Fruit fly (Drosophila melanogaster): Measurements from ENCODE around the gene Ssdp.

DNA sequence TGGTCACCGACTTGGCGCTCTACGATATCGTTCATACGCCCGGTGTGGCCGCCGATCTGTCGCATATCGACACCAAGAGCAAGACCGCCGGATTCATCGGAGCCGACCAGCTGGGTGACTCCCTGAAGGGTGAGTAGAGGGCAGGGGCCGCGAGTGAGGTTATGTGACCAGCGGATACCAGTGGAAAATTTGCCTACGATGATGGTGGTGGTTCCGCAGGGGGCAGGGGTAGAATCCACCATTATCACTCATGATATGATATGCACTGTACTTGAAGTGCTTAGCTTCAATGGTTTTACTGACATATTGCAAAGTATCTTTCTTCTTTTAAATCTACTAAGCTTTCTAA lies 27.4 kb upstream of the Ssdp start:
- TF ChIP-seq CG8159 (tag; optimal IDR thresholded peaks at IDR 0.05) (no peak), EcR (GFP tag; optimal IDR thresholded peaks at IDR 0.05) (peak; percentile 73), CG8301 (tag; optimal IDR thresholded peaks at IDR 0.05) (no peak), CG32121 (GFP tag; IDR thresholded peaks at IDR 0.05) (0 out of 2 replicates have a peak, but pooled peaks have one; percentile 25), CG17806 (tag; optimal IDR thresholded peaks at IDR 0.05) (no peak), Pif1B (GFP tag; optimal IDR thresholded peaks at IDR 0.05) (no peak), D1 (tag; optimal IDR thresholded peaks at IDR 0.05) (no peak), CG15710 (tag; optimal IDR thresholded peaks at IDR 0.05) (no peak), fd96Ca (GFP tag; IDR thresholded peaks at IDR 0.05) (no peak), CG14655 (GFP tag; optimal IDR thresholded peaks at IDR 0.05) (no peak), gl (tag; optimal IDR thresholded peaks at IDR 0.05) (no peak), CG9948 (tag; optimal IDR thresholded peaks at IDR 0.05) (no peak), CG13204 (GFP tag; optimal IDR thresholded peaks at IDR 0.05) (no peak), Snoo (tag; optimal IDR thresholded peaks at IDR 0.05) (no peak)
